Worm (Caenorhabditis elegans) whole organism, late embryonic: ENCODE data around the gene nlp-58.

Experiments used
- C08G9.2 ChIP-seq: sonication (generic microtip); optimal IDR thresholded peaks from 2 replicates; lab custom pipeline; 2016; ENCODE audit warnings: mild to moderate bottlenecking, missing genetic modification characterization, moderate library complexity, missing compliant biosample characterization
- F13H6.1 ChIP-seq: sonication (generic microtip); optimal IDR thresholded peaks from 2 replicates; lab custom pipeline; 2016; ENCODE audit warnings: missing genetic modification characterization, missing compliant biosample characterization
- K02D7.2 ChIP-seq: sonication (generic microtip); optimal IDR thresholded peaks from 2 replicates; lab custom pipeline; 2017; ENCODE audit warnings: mild to moderate bottlenecking, missing genetic modification characterization, missing compliant biosample characterization
- K09A11.1 ChIP-seq: sonication (generic microtip); optimal IDR thresholded peaks from 2 replicates; lab custom pipeline; 2017; ENCODE audit warnings: antibody characterized with exemption, mild to moderate bottlenecking, missing genetic modification characterization, missing compliant biosample characterization; ENCODE audit not compliant: insufficient read depth
- T23F11.4 ChIP-seq: fragments of 200-800 bp; sonication (Bioruptor generic); optimal IDR thresholded peaks from 2 replicates; lab custom pipeline; 2018; ENCODE audit warnings: mild to moderate bottlenecking, missing genetic modification characterization, missing compliant biosample characterization
- Y22D7AL.16 ChIP-seq: sonication (generic microtip); optimal IDR thresholded peaks from 2 replicates; lab custom pipeline; 2016; ENCODE audit warnings: missing genetic modification characterization, missing compliant biosample characterization
- ahr-1 ChIP-seq: sonication (generic microtip); optimal IDR thresholded peaks from 2 replicates; lab custom pipeline; 2016; ENCODE audit warnings: missing genetic modification characterization, missing compliant biosample characterization
- ceh-14 ChIP-seq: sonication (generic microtip); optimal IDR thresholded peaks from 2 replicates; lab custom pipeline; 2016; ENCODE audit warnings: missing genotype, missing genetic modification characterization, missing compliant biosample characterization
- ceh-18 ChIP-seq: sonication (generic microtip); optimal IDR thresholded peaks from 2 replicates; lab custom pipeline; 2016; ENCODE audit warnings: missing genetic modification characterization, missing compliant biosample characterization
- ceh-2 ChIP-seq: sonication (generic microtip); optimal IDR thresholded peaks from 2 replicates; lab custom pipeline; 2016; ENCODE audit warnings: missing genotype, missing genetic modification characterization, missing compliant biosample characterization
- ceh-24 ChIP-seq: sonication (generic microtip); optimal IDR thresholded peaks from 2 replicates; lab custom pipeline; 2016; ENCODE audit warnings: mild to moderate bottlenecking, missing genetic modification characterization, missing compliant biosample characterization
- ceh-30 ChIP-seq: fragments of 150-350 bp; optimal IDR thresholded peaks from 2 replicates; lab custom pipeline; 2014; ENCODE audit warnings: missing biosample characterization, missing genetic modification characterization
- ceh-31 ChIP-seq: sonication (generic microtip); optimal IDR thresholded peaks from 2 replicates; lab custom pipeline; 2016; ENCODE audit warnings: missing genetic modification characterization, missing compliant biosample characterization
- ceh-34 ChIP-seq: sonication (generic microtip); optimal IDR thresholded peaks from 2 replicates; lab custom pipeline; 2016; ENCODE audit warnings: mild to moderate bottlenecking, missing genetic modification characterization, missing compliant biosample characterization
- ceh-45 ChIP-seq: fragments of 200-800 bp; sonication (Bioruptor generic); IDR thresholded peaks from 2 replicates; pipeline ENCODE4 v1.3.6; 2022; ENCODE audit warnings: missing genetic modification reagents, missing genetic modification characterization, missing compliant biosample characterization
- ceh-48 ChIP-seq: sonication (generic microtip); optimal IDR thresholded peaks from 2 replicates; lab custom pipeline; 2016; ENCODE audit warnings: missing genetic modification characterization, inconsistent platforms, missing compliant biosample characterization
- che-1 ChIP-seq: sonication (generic microtip); optimal IDR thresholded peaks from 2 replicates; lab custom pipeline; 2016; ENCODE audit warnings: mild to moderate bottlenecking, missing genetic modification characterization, missing compliant biosample characterization
- dmd-4 ChIP-seq: sonication (generic microtip); optimal IDR thresholded peaks from 2 replicates; lab custom pipeline; 2016; ENCODE audit warnings: borderline replicate concordance, missing genetic modification characterization, missing compliant biosample characterization
- elt-2 ChIP-seq: sonication (generic microtip); optimal IDR thresholded peaks from 2 replicates; lab custom pipeline; 2016; ENCODE audit warnings: missing genetic modification reagents, missing genetic modification characterization, missing compliant biosample characterization
- ets-4 ChIP-seq: sonication (generic microtip); optimal IDR thresholded peaks from 2 replicates; lab custom pipeline; 2016; ENCODE audit warnings: missing genetic modification characterization, missing compliant biosample characterization
- eyg-1 ChIP-seq: sonication (generic microtip); optimal IDR thresholded peaks from 2 replicates; lab custom pipeline; 2016; ENCODE audit warnings: missing genotype, missing genetic modification characterization, missing compliant biosample characterization
- fax-1 ChIP-seq: sonication (generic microtip); optimal IDR thresholded peaks from 2 replicates; lab custom pipeline; 2016; ENCODE audit warnings: missing genotype, missing genetic modification characterization, missing compliant biosample characterization
- fkh-6 ChIP-seq: sonication (generic microtip); optimal IDR thresholded peaks from 2 replicates; lab custom pipeline; 2016; ENCODE audit warnings: missing genetic modification characterization, missing compliant biosample characterization
- hlh-8 ChIP-seq: sonication (generic microtip); optimal IDR thresholded peaks from 2 replicates; lab custom pipeline; 2016; ENCODE audit warnings: missing genotype, missing genetic modification characterization, missing compliant biosample characterization
- lim-6 ChIP-seq: sonication (generic microtip); optimal IDR thresholded peaks from 2 replicates; lab custom pipeline; 2016; ENCODE audit warnings: missing genetic modification characterization, missing compliant biosample characterization
- madf-2 ChIP-seq: sonication (generic microtip); optimal IDR thresholded peaks from 2 replicates; lab custom pipeline; 2017; ENCODE audit warnings: missing genetic modification characterization, missing compliant biosample characterization
- nfya-1 ChIP-seq: sonication (generic microtip); optimal IDR thresholded peaks from 2 replicates; lab custom pipeline; 2017; ENCODE audit warnings: missing genetic modification characterization, mild to moderate bottlenecking, missing compliant biosample characterization, antibody characterized with exemption, moderate library complexity
- npax-4 ChIP-seq: sonication (generic microtip); optimal IDR thresholded peaks from 2 replicates; lab custom pipeline; 2016; ENCODE audit warnings: missing genetic modification characterization, missing compliant biosample characterization
- pax-1 ChIP-seq: fragments of 150-350 bp; optimal IDR thresholded peaks from 2 replicates; lab custom pipeline; 2014; ENCODE audit warnings: missing biosample characterization, missing genetic modification characterization
- pha-4 ChIP-seq: fragments of 150-350 bp; optimal IDR thresholded peaks from 2 replicates; lab custom pipeline; 2018; ENCODE audit warnings: missing biosample characterization, missing genetic modification reagents, missing genetic modification characterization
- pqm-1 ChIP-seq: sonication (generic microtip); optimal IDR thresholded peaks from 2 replicates; lab custom pipeline; 2016; ENCODE audit warnings: missing genetic modification characterization, missing compliant biosample characterization
- pros-1 ChIP-seq: fragments of 150-350 bp; optimal IDR thresholded peaks from 2 replicates; lab custom pipeline; 2014; ENCODE audit warnings: missing biosample characterization, missing genetic modification reagents, missing genetic modification characterization
- ref-2 ChIP-seq: sonication (generic microtip); optimal IDR thresholded peaks from 2 replicates; lab custom pipeline; 2016; ENCODE audit warnings: missing genetic modification characterization, missing compliant biosample characterization
- rnt-1 ChIP-seq: sonication (generic microtip); optimal IDR thresholded peaks from 2 replicates; lab custom pipeline; 2016; ENCODE audit warnings: missing genetic modification characterization, missing compliant biosample characterization
- sdc-2 ChIP-seq: sonication (generic microtip); optimal IDR thresholded peaks from 2 replicates; lab custom pipeline; 2016; ENCODE audit warnings: missing genotype, missing genetic modification characterization, missing compliant biosample characterization
- syd-9 ChIP-seq: sonication (generic microtip); optimal IDR thresholded peaks from 2 replicates; lab custom pipeline; 2016; ENCODE audit warnings: mild to moderate bottlenecking, missing genetic modification characterization, moderate library complexity, missing compliant biosample characterization
- tbx-2 ChIP-seq: sonication (generic microtip); optimal IDR thresholded peaks from 2 replicates; lab custom pipeline; 2016; ENCODE audit warnings: missing genetic modification characterization, missing compliant biosample characterization
- tbx-7 ChIP-seq: sonication (generic microtip); optimal IDR thresholded peaks from 2 replicates; lab custom pipeline; 2016; ENCODE audit warnings: missing genotype, missing genetic modification characterization, missing compliant biosample characterization
- unc-42 ChIP-seq: sonication (generic microtip); optimal IDR thresholded peaks from 2 replicates; lab custom pipeline; 2016; ENCODE audit warnings: missing genotype, missing genetic modification characterization, missing compliant biosample characterization
- zip-5 ChIP-seq: sonication (generic microtip); optimal IDR thresholded peaks from 2 replicates; lab custom pipeline; 2016; ENCODE audit warnings: missing genetic modification characterization, missing compliant biosample characterization
- ztf-16 ChIP-seq: sonication (generic microtip); optimal IDR thresholded peaks from 2 replicates; lab custom pipeline; 2017; ENCODE audit warnings: missing genetic modification characterization, missing compliant biosample characterization

nlp-58 gene

ce11 chrV:9985227-9985864 lies 36.6 kb upstream of the nlp-58 start:
- TF ChIP-seq ceh-31: no peak
- TF ChIP-seq ref-2 (tag; lab: Kevin White, UChicago): no peak
- no peak for TF ChIP-seq ceh-14
- no peak for TF ChIP-seq pqm-1
- TF ChIP-seq ztf-16 (tag; lab: Kevin White, UChicago): no peak
- TF ChIP-seq ceh-48 (tag; lab: Kevin White, UChicago): no peak
- TF ChIP-seq K09A11.1 (tag; lab: Kevin White, UChicago): no peak
- TF ChIP-seq syd-9 (tag; lab: Kevin White, UChicago): no peak
- TF ChIP-seq Y22D7AL.16 (tag; lab: Kevin White, UChicago): no peak

ce11 chrV:9984821-9985220 lies 36.1 kb upstream of the nlp-58 start:
- TF ChIP-seq F13H6.1 (no peak), ahr-1 (no peak)

- TF ChIP-seq ceh-24 (no peak), F13H6.1 (no peak), C08G9.2 (tag; lab: Kevin White, UChicago) (no peak), ceh-34 (no peak)
- TF ChIP-seq, all 69 proteins: peak for 0
These were observed 34.8 kb upstream of the nlp-58 start for ce11 chrV:9983529-9983928.

ce11 chrV:9982568-9982967 lies 33.8 kb upstream of the nlp-58 start, which contains the start of gene C27H6.9:
C27H6.9 (plus strand) TSS chrV:9982868.
- TF ChIP-seq npax-4 (no peak), ceh-18 (no peak), sdc-2 (tag; lab: Kevin White, UChicago) (no peak), dmd-4 (tag; lab: Kevin White, UChicago) (no peak), ztf-16 (tag; lab: Kevin White, UChicago) (no peak), ceh-30 (tag; lab: Kevin White, UChicago) (no peak), elt-2 (no peak), che-1 (tag; lab: Kevin White, UChicago) (no peak), fax-1 (tag; lab: Kevin White, UChicago) (no peak), tbx-7 (no peak), T23F11.4 (no peak), fkh-6 (no peak), eyg-1 (tag; lab: Kevin White, UChicago) (no peak), pax-1 (tag; lab: Kevin White, UChicago) (no peak), K02D7.2 (tag; lab: Kevin White, UChicago) (no peak), ceh-45 (no peak), pha-4 (tag; lab: Kevin White, UChicago) (no peak)
- TF ChIP-seq, all 69 proteins: peak for 0

- TF ChIP-seq pqm-1 (peak; percentile 40), fax-1 (tag; lab: Kevin White, UChicago) (peak; percentile 61), ets-4 (tag; lab: Kevin White, UChicago) (peak; percentile 75), ceh-34 (peak; percentile 40), C08G9.2 (tag; lab: Kevin White, UChicago) (peak; percentile 77), ztf-16 (tag; lab: Kevin White, UChicago) (peak; percentile 13), tbx-2 (tag; lab: Kevin White, UChicago) (peak; percentile 94), ceh-14 (peak; percentile 89), lim-6 (tag; lab: Kevin White, UChicago) (peak; percentile 70), rnt-1 (peak; percentile 72), ref-2 (tag; lab: Kevin White, UChicago) (peak; percentile 92), pros-1 (tag; lab: Kevin White, UChicago) (peak; percentile 8), madf-2 (peak; percentile 16), ceh-31 (peak; percentile 96), F13H6.1 (peak; percentile 70), zip-5 (tag; lab: Kevin White, UChicago) (peak; percentile 32), ceh-18 (peak; percentile 20), dmd-4 (tag; lab: Kevin White, UChicago) (peak; percentile 70), ceh-2 (peak; percentile 81), hlh-8 (tag; lab: Kevin White, UChicago) (peak; percentile 70), nfya-1 (tag; lab: Kevin White, UChicago) (peak; percentile 26), unc-42 (peak; percentile 51), tbx-7 (peak; percentile 63)
- TF ChIP-seq, all 69 proteins: peak for 23; not testable (repeated sequence) for 46
These were observed 32.2 kb upstream of the nlp-58 start, which contains the start of the genes ruvb-1 and tofu-1 for ce11 chrV:9980731-9981483. ruvb-1 (minus strand) TSS chrV:9980802. tofu-1 (plus strand) TSS chrV:9981147.
